Fruit fly (Drosophila melanogaster): ENCODE measurements around the gene mahe.
A peak's percentile ranks its signal among the peaks of the same experiment; 100 is the strongest.

The mahe gene

DNA sequence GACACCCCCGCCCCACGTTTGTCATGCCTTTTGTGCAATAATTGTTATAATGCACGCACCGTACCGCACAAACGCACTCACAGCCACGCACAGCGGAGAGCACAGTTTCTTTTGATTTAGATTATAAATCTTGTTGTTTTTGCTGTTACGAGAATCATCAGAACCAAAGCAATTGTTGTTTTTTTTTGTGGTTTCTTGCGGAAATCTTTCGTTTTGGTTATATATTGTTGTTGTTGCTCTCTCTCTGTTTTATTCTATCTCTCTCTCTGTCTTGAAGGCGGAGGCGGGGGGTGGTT is 36.6 kb upstream of the mahe start:
- TF ChIP-seq psq (optimal IDR thresholded peaks at IDR 0.05) (no peak), EcR (GFP tag; optimal IDR thresholded peaks at IDR 0.05) (no peak), Dll (optimal IDR thresholded peaks at IDR 0.05) (no peak), pan (optimal IDR thresholded peaks at IDR 0.05) (no peak), usp (GFP tag; optimal IDR thresholded peaks at IDR 0.05) (no peak), CG8478 (optimal IDR thresholded peaks at IDR 0.05) (no peak)

dm6 chrX:7967052-7967847 is 36.1 kb upstream of the mahe start:
- no peak for TF ChIP-seq EcR (GFP tag; optimal IDR thresholded peaks at IDR 0.05)
- no peak for TF ChIP-seq psq (optimal IDR thresholded peaks at IDR 0.05)
- TF ChIP-seq Dll (optimal IDR thresholded peaks at IDR 0.05): no peak
- TF ChIP-seq CG8478 (optimal IDR thresholded peaks at IDR 0.05): no peak
- TF ChIP-seq pan (optimal IDR thresholded peaks at IDR 0.05): no peak
- no peak for TF ChIP-seq usp (GFP tag; optimal IDR thresholded peaks at IDR 0.05)

- TF ChIP-seq pan (optimal IDR thresholded peaks at IDR 0.05) (no peak), EcR (GFP tag; optimal IDR thresholded peaks at IDR 0.05) (no peak), CG8478 (optimal IDR thresholded peaks at IDR 0.05) (no peak), usp (GFP tag; optimal IDR thresholded peaks at IDR 0.05) (no peak), psq (optimal IDR thresholded peaks at IDR 0.05) (no peak), Dll (optimal IDR thresholded peaks at IDR 0.05) (no peak)
Observed at dm6 chrX:7965761-7966555, 34.8 kb upstream of the mahe start.

DNA sequence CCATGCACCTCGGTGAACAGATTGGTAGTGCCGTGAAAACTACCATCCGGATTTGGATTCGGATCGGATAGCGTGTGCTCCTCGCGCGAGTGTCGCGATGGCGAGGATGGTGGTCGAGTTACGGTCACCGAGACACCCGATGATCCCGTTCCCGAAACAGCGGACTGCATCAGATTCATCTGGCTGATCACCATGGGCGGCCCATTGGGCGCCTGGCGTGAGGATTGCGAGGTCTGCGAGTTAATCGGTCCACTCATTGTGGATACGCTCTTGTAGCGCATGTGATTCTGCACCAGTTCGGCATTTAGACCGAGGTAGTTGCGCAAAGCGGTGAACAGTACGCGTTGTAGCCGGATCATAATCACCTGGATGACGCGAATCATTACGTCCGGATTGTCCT is 32.5 kb upstream of the mahe start, which contains the start of gene sn:
sn (plus strand) TSS at position 301 of the 400 bp plus-strand sequence.
- TF ChIP-seq psq (optimal IDR thresholded peaks at IDR 0.05): no peak
- no peak for TF ChIP-seq pan (optimal IDR thresholded peaks at IDR 0.05)
- TF ChIP-seq Dll (optimal IDR thresholded peaks at IDR 0.05): no peak
- no peak for TF ChIP-seq CG8478 (optimal IDR thresholded peaks at IDR 0.05)
- no peak for TF ChIP-seq usp (GFP tag; optimal IDR thresholded peaks at IDR 0.05)
- TF ChIP-seq EcR (GFP tag; optimal IDR thresholded peaks at IDR 0.05): no peak

DNA sequence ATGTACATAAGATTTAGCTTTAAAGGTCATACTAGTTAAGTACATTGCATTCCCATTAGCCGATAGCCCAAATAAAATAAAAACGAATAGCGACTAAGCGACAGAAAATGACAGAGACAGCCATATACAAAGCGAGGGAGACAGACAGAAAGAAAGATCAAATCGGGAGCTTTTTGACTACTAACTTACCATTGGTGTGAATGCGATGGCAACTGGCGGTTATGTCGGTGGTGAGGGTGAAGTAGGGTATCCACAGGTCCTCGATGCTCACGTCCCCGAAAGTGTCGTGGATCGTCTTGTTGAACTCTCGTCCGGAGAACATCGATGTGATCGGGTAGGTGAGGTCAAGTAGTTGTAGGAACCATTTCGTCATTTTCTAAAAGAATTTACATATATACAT is 29.8 kb upstream of the mahe start:
- no peak for TF ChIP-seq pan (optimal IDR thresholded peaks at IDR 0.05)
- TF ChIP-seq CG8478 (optimal IDR thresholded peaks at IDR 0.05): no peak
- TF ChIP-seq usp (GFP tag; optimal IDR thresholded peaks at IDR 0.05): no peak
- TF ChIP-seq EcR (GFP tag; optimal IDR thresholded peaks at IDR 0.05): no peak
- TF ChIP-seq psq (optimal IDR thresholded peaks at IDR 0.05): no peak
- TF ChIP-seq Dll (optimal IDR thresholded peaks at IDR 0.05): no peak

- TF ChIP-seq Dll (optimal IDR thresholded peaks at IDR 0.05) (no peak), pan (optimal IDR thresholded peaks at IDR 0.05) (no peak), CG8478 (optimal IDR thresholded peaks at IDR 0.05) (no peak), usp (GFP tag; optimal IDR thresholded peaks at IDR 0.05) (no peak), psq (optimal IDR thresholded peaks at IDR 0.05) (no peak), EcR (GFP tag; optimal IDR thresholded peaks at IDR 0.05) (no peak)
Observed at dm6 chrX:7959512-7959911, 28.3 kb upstream of the mahe start.

DNA sequence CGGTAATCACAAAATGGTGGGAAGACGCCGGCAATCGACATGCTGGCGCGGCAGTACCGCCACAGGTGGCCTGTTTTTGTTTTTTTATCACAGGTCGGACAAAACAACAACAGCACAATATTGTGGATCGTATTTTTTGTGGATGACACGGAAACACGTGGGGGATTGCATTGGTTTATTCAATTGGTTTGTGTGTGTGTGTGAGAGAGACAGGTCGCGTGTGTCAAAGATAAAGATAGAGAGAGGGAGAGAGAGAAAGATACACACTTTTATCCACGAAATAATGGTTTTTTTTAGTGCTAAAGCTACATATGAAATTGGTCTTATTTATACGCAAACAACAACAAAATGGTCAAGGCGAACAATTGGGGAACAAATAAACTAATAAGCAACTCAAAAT is 27.8 kb upstream of the mahe start:
- TF ChIP-seq Dll (optimal IDR thresholded peaks at IDR 0.05) (no peak), pan (optimal IDR thresholded peaks at IDR 0.05) (no peak), usp (GFP tag; optimal IDR thresholded peaks at IDR 0.05) (no peak), psq (optimal IDR thresholded peaks at IDR 0.05) (no peak), CG8478 (optimal IDR thresholded peaks at IDR 0.05) (no peak), EcR (GFP tag; optimal IDR thresholded peaks at IDR 0.05) (no peak)

DNA sequence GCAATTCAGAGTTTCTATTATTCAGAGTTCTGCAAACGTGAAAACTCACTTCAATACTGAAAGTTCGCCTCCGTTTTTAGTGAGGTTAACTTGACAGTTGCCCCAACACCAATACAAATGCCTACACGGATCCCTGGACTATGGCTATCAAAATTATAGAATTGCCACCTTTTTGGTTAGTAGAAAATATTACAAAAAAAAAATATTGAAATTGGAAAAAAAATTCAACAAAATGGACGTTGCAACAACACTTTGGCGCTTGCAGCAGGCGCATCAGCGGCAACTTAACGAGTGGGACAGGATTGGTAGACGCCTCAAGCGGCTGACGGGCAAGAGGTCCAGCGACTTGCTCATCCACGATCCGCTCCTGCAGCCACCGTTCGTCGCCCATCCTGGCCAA is 24.7 kb upstream of the mahe start, which contains the start of the genes CG15332 and CG15330:
CG15332 (minus strand) TSS at position 101 of the 400 bp plus-strand sequence.
CG15330 (plus strand) TSS at position 175 of the 400 bp plus-strand sequence.
- TF ChIP-seq usp (GFP tag; optimal IDR thresholded peaks at IDR 0.05) (no peak), psq (optimal IDR thresholded peaks at IDR 0.05) (no peak), EcR (GFP tag; optimal IDR thresholded peaks at IDR 0.05) (no peak), Dll (optimal IDR thresholded peaks at IDR 0.05) (no peak), CG8478 (optimal IDR thresholded peaks at IDR 0.05) (no peak), pan (optimal IDR thresholded peaks at IDR 0.05) (no peak)

DNA sequence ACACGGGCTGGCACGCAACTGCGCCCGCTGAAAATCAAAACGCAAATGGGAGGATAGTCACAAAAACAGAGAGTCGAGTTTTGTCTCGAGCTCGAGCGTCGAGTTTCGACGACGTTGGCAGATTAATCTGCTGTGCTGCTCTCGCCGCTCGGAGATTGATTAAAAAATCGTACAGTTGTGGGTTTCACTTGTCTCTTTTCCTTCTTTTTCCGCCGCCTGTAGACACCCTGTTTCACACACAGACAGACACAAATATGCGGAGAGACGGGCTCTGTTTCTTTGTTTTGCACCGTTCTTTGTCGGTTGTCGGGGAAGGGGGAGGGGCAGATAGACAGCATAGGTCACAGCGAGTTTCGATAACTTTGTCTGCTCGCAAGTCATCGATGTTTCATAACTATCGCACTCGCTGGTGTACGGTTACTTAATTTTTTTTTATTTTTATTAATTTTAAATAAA is 15.7 kb upstream of the mahe start, which contains the start of gene orion:
orion (minus strand) TSS at position 51 of the 456 bp plus-strand sequence.
- no peak for TF ChIP-seq pan (optimal IDR thresholded peaks at IDR 0.05)
- TF ChIP-seq CG8478 (optimal IDR thresholded peaks at IDR 0.05): no peak
- TF ChIP-seq Dll (optimal IDR thresholded peaks at IDR 0.05): peak; percentile 39
- TF ChIP-seq psq (optimal IDR thresholded peaks at IDR 0.05): no peak
- no peak for TF ChIP-seq EcR (GFP tag; optimal IDR thresholded peaks at IDR 0.05)

DNA sequence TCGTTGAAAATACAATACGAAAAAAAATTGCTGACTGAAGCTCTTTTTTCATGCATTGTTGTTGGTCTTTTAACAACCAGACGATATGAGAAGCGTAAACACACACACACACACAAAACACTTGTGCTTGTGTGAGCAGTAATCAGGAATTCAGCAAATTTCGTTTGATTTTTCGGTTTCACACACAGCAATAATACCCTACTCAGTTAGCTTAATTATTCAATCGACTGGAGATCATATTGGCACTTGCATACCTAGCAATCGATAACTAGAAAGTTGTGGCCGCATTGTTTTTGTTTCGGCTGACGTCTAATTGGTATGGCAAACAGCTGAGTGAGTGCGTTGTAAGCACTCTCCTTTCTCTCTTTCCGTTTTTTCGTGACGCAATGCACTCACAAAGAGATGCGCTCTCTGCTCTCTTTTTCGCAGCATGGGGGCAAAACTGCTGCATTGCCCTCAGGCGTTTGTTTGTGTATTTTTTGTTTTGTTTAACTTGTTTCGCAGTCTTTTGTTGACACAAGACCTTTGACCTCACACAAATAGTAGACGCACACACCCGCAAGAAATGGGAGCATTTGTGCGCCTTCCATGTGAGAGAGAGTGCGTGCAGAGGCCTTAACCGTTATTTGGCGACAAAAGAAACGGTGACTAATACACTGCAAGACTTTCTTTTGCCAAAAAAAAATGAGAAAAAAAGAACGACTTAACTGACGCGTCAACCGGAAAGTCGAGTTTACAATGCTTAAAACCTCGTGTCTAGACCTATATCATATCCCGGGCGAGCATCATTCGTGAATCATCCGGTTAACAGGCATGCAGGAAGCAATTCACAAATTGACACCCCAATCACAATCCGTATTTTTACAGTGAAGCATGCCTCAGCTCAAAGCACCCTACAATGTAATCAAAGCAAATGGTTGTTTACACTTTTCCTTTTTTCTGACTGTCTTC is 13.9 kb upstream of the mahe start:
- TF ChIP-seq CG8478 (optimal IDR thresholded peaks at IDR 0.05): no peak
- peak; percentile 94 for TF ChIP-seq Dll (optimal IDR thresholded peaks at IDR 0.05)

DNA sequence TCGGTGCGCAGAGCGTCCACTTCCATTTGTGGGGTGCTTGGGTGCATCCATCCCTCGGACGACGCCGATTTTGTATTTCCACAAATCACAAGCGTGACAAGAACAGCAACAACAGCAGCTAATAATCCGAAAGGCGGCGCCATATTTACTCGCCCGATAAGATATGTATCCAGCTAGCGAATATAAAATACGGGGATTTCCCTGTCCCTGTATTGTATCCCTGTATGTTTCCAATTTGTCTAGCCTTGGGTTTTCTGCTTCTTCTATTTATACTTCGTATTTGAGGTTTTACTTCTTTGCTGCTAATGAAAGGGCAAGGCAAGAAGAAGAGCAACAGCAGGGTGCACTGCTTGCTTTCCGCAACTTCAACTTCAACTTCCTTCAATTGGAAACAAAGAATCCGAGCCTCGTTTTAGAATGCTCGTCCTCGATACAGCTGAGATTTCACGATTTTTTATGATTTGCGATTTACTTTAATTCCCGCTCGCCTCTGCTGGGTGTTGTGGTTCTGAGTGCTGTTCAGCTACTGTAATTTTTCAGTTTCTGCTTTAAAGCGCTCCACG is 13.1 kb upstream of the mahe start:
- no peak for TF ChIP-seq CG8478 (optimal IDR thresholded peaks at IDR 0.05)
- TF ChIP-seq Dll (optimal IDR thresholded peaks at IDR 0.05): no peak
- TF ChIP-seq EcR (GFP tag; optimal IDR thresholded peaks at IDR 0.05): no peak

All from whole organism.